Fruit fly (Drosophila melanogaster) whole organism, embryonic: ENCODE results near the gene Piezo.

Experiments
- Asciz ChIP-seq: fragments of 200-800 bp; sonication (Bioruptor generic); optimal IDR thresholded peaks from 2 replicates; lab custom pipeline; 2017; ENCODE audit warnings: missing biosample characterization, mild to moderate bottlenecking, missing genetic modification characterization, missing genetic modification reagents
- Atf6 ChIP-seq: fragments of 200-800 bp; sonication (Bioruptor generic); IDR thresholded peaks from 2 replicates; pipeline ENCODE4 v1.3.6; 2022; ENCODE audit warnings: missing biosample characterization, missing genetic modification characterization
- Awh ChIP-seq: fragments of 200-800 bp; sonication (Bioruptor generic); IDR thresholded peaks from 2 replicates; pipeline ENCODE4, ENCODE4 v1.3.6; 2022; ENCODE audit warnings: missing biosample characterization, missing genetic modification characterization
- B-H1 ChIP-seq: fragments of 200-800 bp; sonication (Bioruptor generic); IDR thresholded peaks from 3 replicates; pipeline ENCODE4 v1.3.6; 2022; ENCODE audit warnings: missing biosample characterization, missing genetic modification characterization
- CG10267 ChIP-seq: fragments of 200-800 bp; sonication (Bioruptor generic); optimal IDR thresholded peaks from 2 replicates; lab custom pipeline; 2018; ENCODE audit warnings: missing biosample characterization, mild to moderate bottlenecking, missing genetic modification characterization, moderate library complexity
- CG10366 ChIP-seq: fragments of 200-800 bp; sonication (Bioruptor generic); IDR thresholded peaks from 2 replicates; pipeline ENCODE4 v1.3.6; 2022; ENCODE audit warnings: missing biosample characterization, missing genetic modification characterization
- CG11695 ChIP-seq: fragments of 200-800 bp; sonication (Bioruptor generic); IDR thresholded peaks from 3 replicates; pipeline ENCODE4 v1.3.6; 2022; ENCODE audit warnings: missing biosample characterization, missing genetic modification characterization
- CG12104 ChIP-seq: fragments of 200-800 bp; sonication (Bioruptor generic); optimal IDR thresholded peaks from 3 replicates; lab custom pipeline; 2016; ENCODE audit warnings: missing biosample characterization, missing genetic modification characterization
- CG12236 ChIP-seq: fragments of 200-800 bp; sonication (Bioruptor generic); optimal IDR thresholded peaks from 2 replicates; lab custom pipeline; 2016; ENCODE audit warnings: missing biosample characterization, missing genetic modification characterization
- CG1233 ChIP-seq: fragments of 200-800 bp; sonication (Bioruptor generic); optimal IDR thresholded peaks from 4 replicates; lab custom pipeline; 2018; ENCODE audit warnings: missing biosample characterization, mild to moderate bottlenecking, missing genetic modification characterization
- CG12391 ChIP-seq: fragments of 200-800 bp; sonication (Bioruptor generic); optimal IDR thresholded peaks from 3 replicates; lab custom pipeline; 2018; ENCODE audit warnings: missing biosample characterization, mild to moderate bottlenecking, missing genetic modification characterization, moderate library complexity
- CG13424 ChIP-seq: fragments of 200-800 bp; sonication (Bioruptor generic); optimal IDR thresholded peaks from 2 replicates; lab custom pipeline; 2019; ENCODE audit warnings: missing biosample characterization, mild to moderate bottlenecking, missing genetic modification characterization, moderate library complexity
- CG14014 ChIP-seq: fragments of 200-800 bp; sonication (Bioruptor generic); IDR thresholded peaks from 2 replicates; pipeline ENCODE4 v1.3.6; 2022; ENCODE audit warnings: missing biosample characterization, missing genetic modification characterization
- CG14710 ChIP-seq: fragments of 200-800 bp; sonication (Bioruptor generic); optimal IDR thresholded peaks from 3 replicates; lab custom pipeline; 2019; ENCODE audit warnings: missing biosample characterization, mild to moderate bottlenecking, missing genetic modification characterization, moderate library complexity
- CG18262 ChIP-seq: fragments of 200-800 bp; optimal IDR thresholded peaks from 3 replicates; lab custom pipeline; 2019; ENCODE audit warnings: missing biosample characterization, mild to moderate bottlenecking, missing genetic modification characterization, moderate library complexity
- CG18599 ChIP-seq: fragments of 200-800 bp; sonication (Bioruptor generic); optimal IDR thresholded peaks from 3 replicates; lab custom pipeline; 2017; ENCODE audit warnings: missing biosample characterization, missing genetic modification characterization, mild to moderate bottlenecking, moderate library complexity, missing genetic modification reagents
- CG18619 ChIP-seq: fragments of 200-800 bp; sonication (Bioruptor generic); optimal IDR thresholded peaks from 3 replicates; lab custom pipeline; 2017; ENCODE audit warnings: missing biosample characterization, mild to moderate bottlenecking, missing genetic modification characterization
- CG3726 ChIP-seq: fragments of 200-800 bp; sonication (Bioruptor generic); IDR thresholded peaks from 3 replicates; pipeline ENCODE4, ENCODE4 v1.3.6; 2022; ENCODE audit warnings: missing biosample characterization, missing genetic modification characterization
- CG4282 ChIP-seq: fragments of 200-800 bp; sonication (Bioruptor generic); optimal IDR thresholded peaks from 2 replicates; lab custom pipeline; 2016; ENCODE audit warnings: missing biosample characterization, missing genetic modification characterization
- CG5953 ChIP-seq: fragments of 200-800 bp; sonication (Bioruptor generic); IDR thresholded peaks from 2 replicates; pipeline ENCODE4 v1.3.6; 2022; ENCODE audit warnings: missing biosample characterization, missing genetic modification characterization
- CG6272 ChIP-seq: fragments of 200-800 bp; sonication (Bioruptor generic); IDR thresholded peaks from 2 replicates; pipeline ENCODE4 v1.3.6; 2022; ENCODE audit warnings: missing biosample characterization, missing genetic modification characterization
- CG6689 ChIP-seq: fragments of 200-800 bp; sonication (Bioruptor generic); IDR thresholded peaks from 2 replicates; pipeline ENCODE4 v1.3.6; 2022; ENCODE audit warnings: missing biosample characterization, missing genetic modification characterization
- CG7357 ChIP-seq: fragments of 200-800 bp; sonication (Bioruptor generic); IDR thresholded peaks from 3 replicates; pipeline ENCODE4 v1.3.6; 2022; ENCODE audit warnings: missing biosample characterization, missing genetic modification characterization
- CG7839 ChIP-seq: fragments of 200-800 bp; sonication (Bioruptor generic); optimal IDR thresholded peaks from 3 replicates; lab custom pipeline; 2018; ENCODE audit warnings: missing biosample characterization, mild to moderate bottlenecking, missing genetic modification characterization, moderate library complexity
- CkIIα-i1 ChIP-seq: fragments of 200-800 bp; sonication (Bioruptor generic); IDR thresholded peaks from 2 replicates; pipeline ENCODE4 v1.3.6; 2022; ENCODE audit warnings: missing biosample characterization, missing genetic modification characterization
- CrebB ChIP-seq: fragments of 200-800 bp; sonication (Bioruptor generic); optimal IDR thresholded peaks from 3 replicates; lab custom pipeline; 2018; ENCODE audit warnings: missing biosample characterization, mild to moderate bottlenecking, missing genetic modification characterization
- Dbx ChIP-seq: fragments of 200-800 bp; sonication (Bioruptor generic); IDR thresholded peaks from 3 replicates; pipeline ENCODE4 v1.3.6; 2022; ENCODE audit warnings: missing biosample characterization, missing genetic modification characterization
- Doc3 ChIP-seq: fragments of 200-800 bp; sonication (Bioruptor generic); IDR thresholded peaks from 3 replicates; pipeline ENCODE4 v1.3.6; 2022; ENCODE audit warnings: missing biosample characterization, missing genetic modification characterization; ENCODE audit not compliant: partially characterized antibody
- Gsc ChIP-seq: fragments of 200-800 bp; sonication (Bioruptor generic); IDR thresholded peaks from 2 replicates; pipeline ENCODE4 v1.3.6; 2022; ENCODE audit warnings: missing biosample characterization, missing genetic modification characterization
- HLH54F ChIP-seq: fragments of 200-800 bp; sonication (Bioruptor generic); optimal IDR thresholded peaks from 3 replicates; lab custom pipeline; 2016; ENCODE audit warnings: missing biosample characterization, missing genetic modification characterization
- Lim3 ChIP-seq: fragments of 200-800 bp; sonication (Bioruptor generic); IDR thresholded peaks from 2 replicates; pipeline ENCODE4 v1.3.6; 2022; ENCODE audit warnings: missing biosample characterization, missing genetic modification characterization
- Nf-YA ChIP-seq: fragments of 200-800 bp; sonication (Bioruptor generic); IDR thresholded peaks from 2 replicates; pipeline ENCODE4 v1.3.6; 2022; ENCODE audit warnings: missing biosample characterization, missing genetic modification characterization
- Oaz ChIP-seq: fragments of 200-800 bp; sonication (Bioruptor generic); IDR thresholded peaks from 2 replicates; pipeline ENCODE4 v1.3.6; 2022; ENCODE audit warnings: missing biosample characterization, missing genetic modification characterization
- Rfx ChIP-seq: fragments of 200-800 bp; sonication (Bioruptor generic); IDR thresholded peaks from 2 replicates; pipeline ENCODE4 v1.3.6; 2022; ENCODE audit warnings: missing biosample characterization, missing genetic modification characterization
- Six4 ChIP-seq: fragments of 200-800 bp; sonication (Bioruptor generic); optimal IDR thresholded peaks from 2 replicates; lab custom pipeline; 2016; ENCODE audit warnings: missing biosample characterization, missing genetic modification characterization
- al ChIP-seq: fragments of 200-800 bp; sonication (Bioruptor generic); IDR thresholded peaks from 2 replicates; pipeline ENCODE4 v1.3.6; 2022; ENCODE audit warnings: missing biosample characterization, missing genetic modification characterization
- ara ChIP-seq: fragments of 200-800 bp; sonication (Bioruptor generic); IDR thresholded peaks from 2 replicates; pipeline ENCODE4 v1.3.6; 2022; ENCODE audit warnings: missing biosample characterization, missing genetic modification characterization
- chif ChIP-seq, 2 experiments: fragments of 200-800 bp; sonication (Bioruptor generic); optimal IDR thresholded peaks; 3 replicates each; lab custom pipeline; 2016; ENCODE audit warnings: missing biosample characterization in 2 of 2, missing genetic modification characterization in 2 of 2
- dan ChIP-seq: fragments of 200-800 bp; sonication (Bioruptor generic); IDR thresholded peaks from 2 replicates; pipeline ENCODE4 v1.3.6; 2022; ENCODE audit warnings: missing biosample characterization, missing genetic modification characterization
- dati ChIP-seq: fragments of 200-800 bp; sonication (Bioruptor generic); IDR thresholded peaks from 2 replicates; pipeline ENCODE4 v1.3.6; 2022; ENCODE audit warnings: missing biosample characterization, missing genetic modification characterization
- dm ChIP-seq: fragments of 200-800 bp; sonication (Bioruptor generic); optimal IDR thresholded peaks from 3 replicates; lab custom pipeline; 2016; ENCODE audit warnings: missing biosample characterization, missing genetic modification characterization
- gcm ChIP-seq: fragments of 200-800 bp; sonication (Bioruptor generic); optimal IDR thresholded peaks from 2 replicates; lab custom pipeline; 2019; ENCODE audit warnings: missing biosample characterization, mild to moderate bottlenecking, missing genetic modification characterization, moderate library complexity
- lbe ChIP-seq: fragments of 200-800 bp; sonication (Bioruptor generic); optimal IDR thresholded peaks from 2 replicates; lab custom pipeline; 2016; ENCODE audit warnings: missing biosample characterization, mild to moderate bottlenecking, missing genetic modification characterization
- maf-S ChIP-seq: fragments of 200-800 bp; sonication (Bioruptor generic); optimal IDR thresholded peaks from 2 replicates; lab custom pipeline; 2016; ENCODE audit warnings: missing biosample characterization, missing genetic modification characterization
- nmo ChIP-seq: fragments of 200-800 bp; sonication (Bioruptor generic); optimal IDR thresholded peaks from 2 replicates; lab custom pipeline; 2018; ENCODE audit warnings: missing biosample characterization, mild to moderate bottlenecking, missing genetic modification characterization, moderate library complexity
- org-1 ChIP-seq: fragments of 200-800 bp; sonication (Bioruptor generic); optimal IDR thresholded peaks from 2 replicates; lab custom pipeline; 2017; ENCODE audit warnings: missing biosample characterization, missing genetic modification characterization
- salm ChIP-seq: fragments of 200-800 bp; sonication (Bioruptor generic); optimal IDR thresholded peaks from 2 replicates; lab custom pipeline; 2018; ENCODE audit warnings: missing biosample characterization, mild to moderate bottlenecking, missing genetic modification characterization
- scrt ChIP-seq: fragments of 200-800 bp; sonication (Bioruptor generic); optimal IDR thresholded peaks from 2 replicates; lab custom pipeline; 2018; ENCODE audit warnings: missing biosample characterization, mild to moderate bottlenecking, missing genetic modification characterization, moderate library complexity
- toy ChIP-seq: fragments of 200-800 bp; sonication (Bioruptor generic); IDR thresholded peaks from 2 replicates; pipeline ENCODE4 v1.3.6; 2022; ENCODE audit warnings: missing biosample characterization, missing genetic modification characterization
- ttk ChIP-seq: fragments of 200-800 bp; sonication (Bioruptor generic); IDR thresholded peaks from 2 replicates; pipeline ENCODE4 v2.1.2; 2022; ENCODE audit warnings: missing biosample characterization, missing genetic modification characterization
- tx ChIP-seq: fragments of 200-800 bp; sonication (Bioruptor generic); optimal IDR thresholded peaks from 2 replicates; lab custom pipeline; 2016; ENCODE audit warnings: missing biosample characterization, missing genetic modification characterization
- zfh1 ChIP-seq: fragments of 200-800 bp; sonication (Bioruptor generic); IDR thresholded peaks from 3 replicates; pipeline ENCODE4 v1.3.6; 2022; ENCODE audit warnings: missing biosample characterization, missing genetic modification characterization

Gene Piezo

dm6 chr2L:8229628-8230027 is 66.8 kb downstream of the Piezo start (continued):
- no peak for TF ChIP-seq maf-S (GFP tag; lab: Kevin White, UChicago)
- TF ChIP-seq Atf6: peak; percentile 60; the same call in 1 of the 2 replicates
- no peak for TF ChIP-seq CkIIα-i1 (GFP tag; lab: Robert Waterston, UW)
- TF ChIP-seq Asciz (GFP tag; lab: Kevin White, UChicago): no peak
- TF ChIP-seq al (GFP tag; lab: Robert Waterston, UW): no peak
- TF ChIP-seq CG3726: 0 out of 3 replicates have a peak, but pooled peaks have one; percentile 54
- TF ChIP-seq ara (GFP tag; lab: Robert Waterston, UW): no peak
- TF ChIP-seq zfh1 (GFP tag; lab: Robert Waterston, UW): peak; percentile 57; the same call in 2 of the 3 replicates
- peak; percentile 45 for TF ChIP-seq CG14014
- no peak for TF ChIP-seq tx (GFP tag; lab: Kevin White, UChicago)
- no peak for TF ChIP-seq CG18619 (GFP tag; lab: Kevin White, UChicago)
- peak in 1 of 2 experiments; percentile 24 for TF ChIP-seq chif (GFP tag; optimal IDR thresholded peaks at IDR 0.05; lab: Kevin White, UChicago)
- peak; percentile 33; the same call in 1 of the 3 replicates for TF ChIP-seq CG7357 (GFP tag; lab: Robert Waterston, UW)
- TF ChIP-seq CG18599 (GFP tag; lab: Kevin White, UChicago): peak; percentile 5
- TF ChIP-seq Six4 (GFP tag; lab: Kevin White, UChicago): peak; percentile 2
- no peak for TF ChIP-seq CG14710 (tag; lab: Kevin White, UChicago)
- TF ChIP-seq salm (tag; lab: Kevin White, UChicago): no peak
- TF ChIP-seq CG4282 (GFP tag; lab: Kevin White, UChicago): no peak
- no peak for TF ChIP-seq CG6272
- TF ChIP-seq CG1233: no peak
- TF ChIP-seq lbe (GFP tag; lab: Kevin White, UChicago): peak; percentile 42
- peak; percentile 52; the same call in 1 of the 2 replicates for TF ChIP-seq CG6689
- TF ChIP-seq dm (GFP tag; lab: Kevin White, UChicago): no peak
- TF ChIP-seq Awh: no peak
- no peak for TF ChIP-seq CrebB (tag; lab: Kevin White, UChicago)
- TF ChIP-seq Doc3: no peak
- peak; percentile 32 for TF ChIP-seq nmo (GFP tag; lab: Kevin White, UChicago)
- no peak for TF ChIP-seq CG10267
- no peak for TF ChIP-seq scrt (GFP tag; lab: Kevin White, UChicago)
- TF ChIP-seq CG13424: no peak
- TF ChIP-seq CG12391 (tag; lab: Kevin White, UChicago): peak; percentile 38
- TF ChIP-seq CG7839 (tag; lab: Kevin White, UChicago): peak; percentile 40
- TF ChIP-seq CG10366 (GFP tag; lab: Robert Waterston, UW): peak; percentile 31; the same call in 1 of the 2 replicates
- TF ChIP-seq dan: no peak
- no peak for TF ChIP-seq Oaz
- no peak for TF ChIP-seq CG12104 (GFP tag; lab: Kevin White, UChicago)
- TF ChIP-seq B-H1 (GFP tag; lab: Robert Waterston, UW): peak; percentile 26; the same call in 2 of the 3 replicates
- no peak for TF ChIP-seq gcm
- TF ChIP-seq dati (GFP tag; lab: Robert Waterston, UW): 0 out of 2 replicates have a peak, but pooled peaks have one; percentile 30
- TF ChIP-seq Lim3 (GFP tag; lab: Robert Waterston, UW): no peak
- TF ChIP-seq ttk: 0 out of 2 replicates have a peak, but pooled peaks have one; percentile 23
- no peak for TF ChIP-seq Nf-YA (GFP tag; lab: Robert Waterston, UW)
- TF ChIP-seq org-1 (GFP tag; lab: Kevin White, UChicago): no peak
- TF ChIP-seq HLH54F: no peak
- TF ChIP-seq Rfx (GFP tag; lab: Robert Waterston, UW): peak; percentile 53
- no peak for TF ChIP-seq CG12236 (GFP tag; lab: Kevin White, UChicago)
- no peak for TF ChIP-seq Gsc (GFP tag; lab: Robert Waterston, UW)
- peak; percentile 30 for TF ChIP-seq CG18262 (tag; lab: Kevin White, UChicago)
- peak; percentile 44; the same call in 1 of the 3 replicates for TF ChIP-seq CG11695
- TF ChIP-seq Dbx (GFP tag; lab: Robert Waterston, UW): 0 out of 3 replicates have a peak, but pooled peaks have one; percentile 20
- TF ChIP-seq toy: no peak
- TF ChIP-seq CG5953 (GFP tag; lab: Robert Waterston, UW): no peak
